Worm (Caenorhabditis elegans) whole organism, L1 larva: Measurements from ENCODE around the gene swsn-7.

Source experiments
- C04F5.9 ChIP-seq: sonication (generic microtip); optimal IDR thresholded peaks from 2 replicates; lab custom pipeline; 2016; ENCODE audit warnings: missing genetic modification characterization, missing compliant biosample characterization
- C16A3.4 ChIP-seq: fragments of 150-350 bp; optimal IDR thresholded peaks from 2 replicates; lab custom pipeline; 2014; ENCODE audit warnings: missing biosample characterization, missing genetic modification characterization
- F16B12.6 ChIP-seq: fragments of 150-350 bp; optimal IDR thresholded peaks from 2 replicates; lab custom pipeline; 2014; ENCODE audit warnings: missing biosample characterization, missing genetic modification characterization
- Y116A8C.19 ChIP-seq: sonication (generic microtip); optimal IDR thresholded peaks from 2 replicates; lab custom pipeline; 2016; ENCODE audit warnings: missing compliant biosample characterization, missing genetic modification characterization, borderline replicate concordance
- blmp-1 ChIP-seq: fragments of 150-350 bp; optimal IDR thresholded peaks from 2 replicates; lab custom pipeline; 2014; ENCODE audit warnings: missing biosample characterization, missing genetic modification characterization
- ceh-63 ChIP-seq: fragments of 200-800 bp; sonication (Bioruptor generic); optimal IDR thresholded peaks from 2 replicates; lab custom pipeline; 2018; ENCODE audit warnings: mild to moderate bottlenecking, missing genetic modification characterization, missing compliant biosample characterization
- ceh-82 ChIP-seq, 3 experiments: fragments of 150-350 bp in 1 of 3; sonication (generic microtip) in 2 of 3; optimal IDR thresholded peaks; 2 replicates each; lab custom pipeline; 2014 to 2017; ENCODE audit warnings: missing biosample characterization in 3 of 3, missing genetic modification characterization in 3 of 3
- ceh-88 ChIP-seq: fragments of 200-800 bp; sonication (Bioruptor generic); IDR thresholded peaks from 2 replicates; pipeline ENCODE4 v1.3.6; 2022; ENCODE audit warnings: missing genetic modification characterization, missing compliant biosample characterization
- ceh-90 ChIP-seq: sonication (generic microtip); optimal IDR thresholded peaks from 2 replicates; lab custom pipeline; 2016; ENCODE audit warnings: missing genetic modification characterization, missing compliant biosample characterization
- ces-1 ChIP-seq: fragments of 150-350 bp; optimal IDR thresholded peaks from 2 replicates; lab custom pipeline; 2014; ENCODE audit warnings: missing biosample characterization, missing genetic modification reagents, missing genetic modification characterization
- dpl-1 ChIP-seq, 3 experiments: fragments of 150-350 bp in 2 of 3; sonication (generic microtip) in 1 of 3; optimal IDR thresholded peaks; 2 replicates each; lab custom pipeline; 2014 to 2017; ENCODE audit warnings: missing biosample characterization in 3 of 3, missing genetic modification characterization in 3 of 3, missing genetic modification reagents in 3 of 3
- dsc-1 ChIP-seq: sonication (generic microtip); optimal IDR thresholded peaks from 2 replicates; lab custom pipeline; 2016; ENCODE audit warnings: mild to moderate bottlenecking, missing genetic modification characterization, missing compliant biosample characterization
- efl-1 ChIP-seq, 4 experiments: fragments of 150-350 bp; optimal IDR thresholded peaks in 3 of 4; peaks in 1 of 4; 1 replicate in 1 of 4; 2 replicates in 3 of 4; lab custom pipeline; 2014; ENCODE audit warnings: missing biosample characterization in 2 of 4, missing genetic modification characterization in 2 of 4, missing genetic modification reagents in 2 of 4
- efl-3 ChIP-seq: fragments of 200-800 bp; sonication (Bioruptor generic); optimal IDR thresholded peaks from 2 replicates; lab custom pipeline; 2018; ENCODE audit warnings: mild to moderate bottlenecking, missing genetic modification characterization, missing compliant biosample characterization
- egl-13 ChIP-seq: sonication (generic microtip); optimal IDR thresholded peaks from 2 replicates; lab custom pipeline; 2016; ENCODE audit warnings: missing genotype, missing genetic modification reagents, missing genetic modification characterization, missing compliant biosample characterization
- egl-27 ChIP-seq, 2 experiments: fragments of 150-350 bp in 1 of 2; sonication (generic microtip); optimal IDR thresholded peaks; 3 replicates each; lab custom pipeline; 2017 to 2018; ENCODE audit warnings: missing biosample characterization in 2 of 2, missing genetic modification characterization in 2 of 2, missing genetic modification reagents in 2 of 2
- elt-3 ChIP-seq, 6 experiments: fragments of 150-350 bp in 1 of 6; sonication (generic microtip); optimal IDR thresholded peaks; 2 replicates each; lab custom pipeline; 2017 to 2018; ENCODE audit warnings: missing biosample characterization in 6 of 6, missing genetic modification characterization in 6 of 6, inconsistent platforms in 1 of 6
- ets-5 ChIP-seq: fragments of 200-800 bp; sonication (Bioruptor generic); IDR thresholded peaks from 2 replicates; pipeline ENCODE4 v1.3.6; 2022; ENCODE audit warnings: missing genetic modification characterization, missing compliant biosample characterization
- fkh-4 ChIP-seq: sonication (generic microtip); optimal IDR thresholded peaks from 2 replicates; lab custom pipeline; 2016; ENCODE audit warnings: missing compliant biosample characterization, missing genetic modification characterization, borderline replicate concordance
- fos-1 ChIP-seq: fragments of 150-350 bp; optimal IDR thresholded peaks from 2 replicates; lab custom pipeline; 2014; ENCODE audit warnings: missing biosample characterization, missing genetic modification characterization
- grh-1 ChIP-seq: fragments of 200-800 bp; sonication (Bioruptor generic); IDR thresholded peaks from 2 replicates; pipeline ENCODE4 v1.3.6; 2022; ENCODE audit warnings: missing genetic modification reagents, missing genetic modification characterization, missing compliant biosample characterization
- irx-1 ChIP-seq: sonication (generic microtip); optimal IDR thresholded peaks from 2 replicates; lab custom pipeline; 2016; ENCODE audit warnings: missing genetic modification characterization, missing compliant biosample characterization
- jun-1 ChIP-seq: fragments of 150-350 bp; optimal IDR thresholded peaks from 2 replicates; lab custom pipeline; 2014; ENCODE audit warnings: missing biosample characterization, missing genetic modification reagents, missing genetic modification characterization
- lin-13 ChIP-seq: fragments of 150-350 bp; optimal IDR thresholded peaks from 2 replicates; lab custom pipeline; 2014; ENCODE audit warnings: missing biosample characterization, missing genetic modification reagents, missing genetic modification characterization
- lin-14 ChIP-seq: fragments of 200-800 bp; sonication (Bioruptor generic); optimal IDR thresholded peaks from 2 replicates; lab custom pipeline; 2018; ENCODE audit warnings: mild to moderate bottlenecking, missing genetic modification characterization, moderate library complexity, missing compliant biosample characterization
- lin-15B ChIP-seq: fragments of 150-350 bp; sonication (generic microtip); optimal IDR thresholded peaks from 3 replicates; lab custom pipeline; 2014; ENCODE audit warnings: missing biosample characterization, missing genetic modification characterization
- lin-35 ChIP-seq, 2 experiments: fragments of 150-350 bp; optimal IDR thresholded peaks; 2 replicates each; lab custom pipeline; 2014; ENCODE audit warnings: missing biosample characterization in 2 of 2, missing genetic modification characterization in 2 of 2, missing genetic modification reagents in 2 of 2
- lir-3 ChIP-seq: sonication (generic microtip); optimal IDR thresholded peaks from 2 replicates; lab custom pipeline; 2016; ENCODE audit warnings: mild to moderate bottlenecking, missing genetic modification characterization, moderate library complexity, missing compliant biosample characterization; ENCODE audit not compliant: poor library complexity
- lsy-2 ChIP-seq, 2 experiments: fragments of 150-350 bp; optimal IDR thresholded peaks; 2 replicates each; lab custom pipeline; 2014; ENCODE audit warnings: missing biosample characterization in 2 of 2, missing genetic modification characterization in 2 of 2
- mab-9 ChIP-seq: fragments of 200-800 bp; sonication (Bioruptor generic); IDR thresholded peaks from 2 replicates; pipeline ENCODE4 v1.3.6; 2022; ENCODE audit warnings: missing genetic modification reagents, missing genetic modification characterization, missing compliant biosample characterization
- mdl-1 ChIP-seq, 2 experiments: fragments of 150-350 bp; optimal IDR thresholded peaks; 2 replicates each; lab custom pipeline; 2014 to 2017; ENCODE audit warnings: missing biosample characterization in 2 of 2, missing genetic modification characterization in 2 of 2, inconsistent platforms in 1 of 2
- mef-2 ChIP-seq: fragments of 150-350 bp; optimal IDR thresholded peaks from 2 replicates; lab custom pipeline; 2014; ENCODE audit warnings: missing biosample characterization, missing genetic modification characterization
- nhr-11 ChIP-seq: fragments of 150-350 bp; optimal IDR thresholded peaks from 2 replicates; lab custom pipeline; 2014; ENCODE audit warnings: missing biosample characterization, missing genetic modification characterization
- nhr-12 ChIP-seq: sonication (generic microtip); optimal IDR thresholded peaks from 2 replicates; lab custom pipeline; 2017; ENCODE audit warnings: missing biosample characterization, missing genetic modification characterization
- nhr-237 ChIP-seq: fragments of 150-350 bp; optimal IDR thresholded peaks from 2 replicates; lab custom pipeline; 2014; ENCODE audit warnings: missing biosample characterization, missing genetic modification characterization
- nhr-28 ChIP-seq: fragments of 150-350 bp; optimal IDR thresholded peaks from 2 replicates; lab custom pipeline; 2014; ENCODE audit warnings: missing biosample characterization, missing genetic modification characterization
- nhr-47 ChIP-seq: sonication (generic microtip); optimal IDR thresholded peaks from 2 replicates; lab custom pipeline; 2016; ENCODE audit warnings: mild to moderate bottlenecking, missing genetic modification characterization, moderate library complexity, missing compliant biosample characterization
- nhr-76 ChIP-seq: sonication (generic microtip); optimal IDR thresholded peaks from 2 replicates; lab custom pipeline; 2017; ENCODE audit warnings: missing biosample characterization, missing genetic modification characterization
- nhr-77 ChIP-seq: fragments of 150-350 bp; optimal IDR thresholded peaks from 2 replicates; lab custom pipeline; 2014; ENCODE audit warnings: missing biosample characterization, missing genetic modification characterization
- nhr-84 ChIP-seq: sonication (generic microtip); optimal IDR thresholded peaks from 2 replicates; lab custom pipeline; 2017; ENCODE audit warnings: missing biosample characterization, missing genetic modification characterization
- nhr-85 ChIP-seq: sonication (generic microtip); peaks from one replicate; lab custom pipeline; 2016; ENCODE audit warnings: missing genetic modification characterization, inconsistent platforms, missing compliant biosample characterization
- nhr-90 ChIP-seq: sonication (generic microtip); optimal IDR thresholded peaks from 2 replicates; lab custom pipeline; 2016; ENCODE audit warnings: mild to moderate bottlenecking, missing genetic modification characterization, missing compliant biosample characterization; ENCODE audit not compliant: poor library complexity
- snu-23 ChIP-seq: sonication (generic microtip); optimal IDR thresholded peaks from 2 replicates; lab custom pipeline; 2016; ENCODE audit warnings: missing genetic modification characterization, missing compliant biosample characterization
- sptf-1 ChIP-seq: fragments of 150-350 bp; optimal IDR thresholded peaks from 2 replicates; lab custom pipeline; 2014; ENCODE audit warnings: missing biosample characterization, missing genetic modification characterization
- swsn-7 ChIP-seq: sonication (generic microtip); optimal IDR thresholded peaks from 2 replicates; lab custom pipeline; 2016; ENCODE audit warnings: missing genetic modification characterization, missing compliant biosample characterization
- unc-130 ChIP-seq: fragments of 150-350 bp; optimal IDR thresholded peaks from 2 replicates; lab custom pipeline; 2017; ENCODE audit warnings: missing biosample characterization, missing genetic modification characterization, inconsistent platforms
- unc-30 ChIP-seq: sonication (generic microtip); optimal IDR thresholded peaks from 2 replicates; lab custom pipeline; 2017; ENCODE audit warnings: missing biosample characterization, missing genetic modification characterization
- unc-62 ChIP-seq: fragments of 150-350 bp; optimal IDR thresholded peaks from 2 replicates; lab custom pipeline; 2014; ENCODE audit warnings: missing biosample characterization, missing genetic modification reagents, missing genetic modification characterization
- unc-98 ChIP-seq: fragments of 200-800 bp; sonication (Bioruptor generic); IDR thresholded peaks from 2 replicates; pipeline ENCODE4 v1.3.6; 2022; ENCODE audit warnings: missing genetic modification characterization, missing compliant biosample characterization
- zag-1 ChIP-seq: fragments of 150-350 bp; optimal IDR thresholded peaks from 2 replicates; lab custom pipeline; 2014; ENCODE audit warnings: missing biosample characterization, missing genetic modification characterization
- ztf-11 ChIP-seq, 2 experiments: sonication (generic microtip); optimal IDR thresholded peaks; 2 replicates each; lab custom pipeline; 2016 to 2017; ENCODE audit warnings: missing genetic modification characterization in 2 of 2, missing biosample characterization in 1 of 2, missing compliant biosample characterization in 1 of 2

swsn-7 gene

ce11 chrII:8012071-8013031 is 15.2 kb downstream of the swsn-7 start, which contains the start of gene DH11.2 (continued):
- TF ChIP-seq fkh-4 (tag; lab: Kevin White, UChicago) (no peak), nhr-11 (no peak), fos-1 (tag; lab: Kevin White, UChicago) (no peak), irx-1 (tag; lab: Kevin White, UChicago) (no peak), nhr-84 (tag; lab: Kevin White, UChicago) (no peak), zag-1 (no peak), efl-1 (optimal IDR thresholded peaks at IDR 0.05; lab: Kevin White, UChicago) (no peak), efl-1 (GFP tag; optimal IDR thresholded peaks at IDR 0.05 in 1 of 2; lab: Kevin White, UChicago) (peak in 1 of 2 experiments; percentile 68), jun-1 (no peak), dpl-1 (GFP tag; optimal IDR thresholded peaks at IDR 0.05; lab: Kevin White, UChicago) (no peak), ceh-82 (tag; optimal IDR thresholded peaks at IDR 0.05; lab: Kevin White, UChicago) (no peak), ceh-88 (GFP tag; lab: Robert Waterston, UW) (no peak), lin-15B (tag; lab: Kevin White, UChicago) (no peak), lir-3 (peak; percentile 27), F16B12.6 (tag; lab: Kevin White, UChicago) (no peak), egl-27 (tag; optimal IDR thresholded peaks at IDR 0.05; lab: Kevin White, UChicago) (no peak), unc-30 (no peak), grh-1 (no peak), C04F5.9 (no peak), Y116A8C.19 (tag; lab: Kevin White, UChicago) (no peak), mdl-1 (tag; optimal IDR thresholded peaks at IDR 0.05; lab: Kevin White, UChicago) (peak in 1 of 2 experiments; percentile 62), mab-9 (GFP tag; lab: Robert Waterston, UW) (no peak), unc-62 (no peak), elt-3 (tag; optimal IDR thresholded peaks at IDR 0.05; lab: Kevin White, UChicago) (peak in 1 of 6 experiments; percentile 56), nhr-85 (peak; percentile 74), swsn-7 (tag; lab: Kevin White, UChicago) (peak; percentile 21), nhr-12 (no peak), ceh-63 (GFP tag; lab: Kevin White, UChicago) (no peak), C16A3.4 (tag; lab: Kevin White, UChicago) (peak; percentile 44), mef-2 (tag; lab: Kevin White, UChicago) (no peak), ets-5 (GFP tag; lab: Robert Waterston, UW) (no peak), ceh-90 (tag; lab: Kevin White, UChicago) (no peak), nhr-237 (tag; lab: Kevin White, UChicago) (no peak), sptf-1 (tag; lab: Kevin White, UChicago) (no peak), egl-13 (tag; lab: Kevin White, UChicago) (no peak), efl-3 (GFP tag; lab: Kevin White, UChicago) (no peak), ztf-11 (tag; optimal IDR thresholded peaks at IDR 0.05; lab: Kevin White, UChicago) (no peak), nhr-77 (tag; lab: Kevin White, UChicago) (no peak), nhr-47 (tag; lab: Kevin White, UChicago) (no peak), blmp-1 (tag; lab: Kevin White, UChicago) (peak; percentile 61), snu-23 (peak; percentile 39), lsy-2 (tag; optimal IDR thresholded peaks at IDR 0.05; lab: Kevin White, UChicago) (peak in 1 of 2 experiments; percentile 1), lin-13 (GFP tag; lab: Kevin White, UChicago) (no peak), nhr-76 (tag; lab: Kevin White, UChicago) (no peak), nhr-28 (no peak), unc-130 (peak; percentile 62), dsc-1 (tag; lab: Kevin White, UChicago) (no peak), lin-35 (GFP tag; optimal IDR thresholded peaks at IDR 0.05; lab: Kevin White, UChicago) (peak; percentile 1 to 43), unc-98 (GFP tag; lab: Robert Waterston, UW) (no peak), ces-1 (GFP tag; lab: Kevin White, UChicago) (no peak), nhr-90 (tag; lab: Kevin White, UChicago) (no peak), lin-14 (GFP tag; lab: Kevin White, UChicago) (peak; percentile 33)
